Fruit fly (Drosophila melanogaster) whole organism, embryonic: ENCODE measurements around the gene Atu.

Experiments
- Blimp-1 ChIP-seq: fragments of 200-800 bp; sonication (Bioruptor generic); optimal IDR thresholded peaks from 3 replicates; lab custom pipeline; 2018; ENCODE audit warnings: missing biosample characterization, missing genetic modification characterization, mild to moderate bottlenecking, moderate library complexity, missing genetic modification reagents
- CG12104 ChIP-seq: fragments of 200-800 bp; sonication (Bioruptor generic); optimal IDR thresholded peaks from 3 replicates; lab custom pipeline; 2016; ENCODE audit warnings: missing biosample characterization, missing genetic modification characterization
- CG12769 ChIP-seq: fragments of 200-800 bp; sonication (Bioruptor generic); optimal IDR thresholded peaks from 2 replicates; lab custom pipeline; 2019; ENCODE audit warnings: missing biosample characterization, mild to moderate bottlenecking, missing genetic modification characterization, moderate library complexity
- CG12942 ChIP-seq: fragments of 200-800 bp; sonication (Bioruptor generic); optimal IDR thresholded peaks from 3 replicates; lab custom pipeline; 2016; ENCODE audit warnings: missing biosample characterization, missing genetic modification characterization
- CG14441 ChIP-seq: fragments of 200-800 bp; sonication (Bioruptor generic); IDR thresholded peaks from 2 replicates; pipeline ENCODE4 v1.3.6; 2022; ENCODE audit warnings: missing biosample characterization, missing genetic modification characterization
- CG14710 ChIP-seq: fragments of 200-800 bp; sonication (Bioruptor generic); optimal IDR thresholded peaks from 3 replicates; lab custom pipeline; 2019; ENCODE audit warnings: missing biosample characterization, mild to moderate bottlenecking, missing genetic modification characterization, moderate library complexity
- CG16779 ChIP-seq: fragments of 200-800 bp; sonication (Bioruptor generic); IDR thresholded peaks from 2 replicates; pipeline ENCODE4 v1.3.6; 2022; ENCODE audit warnings: missing biosample characterization, missing genetic modification characterization
- CG16813 ChIP-seq: fragments of 200-800 bp; sonication (Bioruptor generic); IDR thresholded peaks from 3 replicates; pipeline ENCODE4 v1.3.6; 2022; ENCODE audit warnings: missing biosample characterization, missing genetic modification characterization; ENCODE audit not compliant: partially characterized antibody
- CG17328 ChIP-seq: fragments of 200-800 bp; sonication (Bioruptor generic); IDR thresholded peaks from 2 replicates; pipeline ENCODE4 v1.3.6; 2022; ENCODE audit warnings: missing biosample characterization, missing genetic modification characterization
- CG17361 ChIP-seq: fragments of 200-800 bp; sonication (Bioruptor generic); IDR thresholded peaks from 3 replicates; pipeline ENCODE4 v1.3.6; 2022; ENCODE audit warnings: missing biosample characterization, missing genetic modification characterization
- CG17568 ChIP-seq: fragments of 200-800 bp; sonication (Bioruptor generic); optimal IDR thresholded peaks from 2 replicates; lab custom pipeline; 2018; ENCODE audit warnings: missing biosample characterization, mild to moderate bottlenecking, missing genetic modification characterization, moderate library complexity
- CG17912 ChIP-seq: fragments of 200-800 bp; sonication (Bioruptor generic); optimal IDR thresholded peaks from 2 replicates; lab custom pipeline; 2018; ENCODE audit warnings: missing biosample characterization, mild to moderate bottlenecking, missing genetic modification characterization
- CG18262 ChIP-seq: fragments of 200-800 bp; optimal IDR thresholded peaks from 3 replicates; lab custom pipeline; 2019; ENCODE audit warnings: missing biosample characterization, mild to moderate bottlenecking, missing genetic modification characterization, moderate library complexity
- CG30403 ChIP-seq: fragments of 200-800 bp; sonication (Bioruptor generic); optimal IDR thresholded peaks from 3 replicates; lab custom pipeline; 2016; ENCODE audit warnings: missing biosample characterization, missing genetic modification characterization
- CG32767 ChIP-seq: fragments of 200-800 bp; sonication (Bioruptor generic); IDR thresholded peaks from 2 replicates; pipeline ENCODE4 v1.3.6; 2022; ENCODE audit warnings: missing biosample characterization, missing genetic modification characterization
- CG42726 ChIP-seq: fragments of 200-800 bp; sonication (Bioruptor generic); IDR thresholded peaks from 2 replicates; pipeline ENCODE4 v1.3.6; 2022; ENCODE audit warnings: missing biosample characterization, missing genetic modification characterization; ENCODE audit not compliant: partially characterized antibody
- CG4328 ChIP-seq: fragments of 200-800 bp; sonication (Bioruptor generic); optimal IDR thresholded peaks from 3 replicates; lab custom pipeline; 2017; ENCODE audit warnings: missing biosample characterization, missing genetic modification reagents, missing genetic modification characterization
- CG4360 ChIP-seq: fragments of 200-800 bp; sonication (Bioruptor generic); IDR thresholded peaks from 2 replicates; pipeline ENCODE4 v1.3.6; 2022; ENCODE audit warnings: missing biosample characterization, missing genetic modification characterization
- CG4707 ChIP-seq: fragments of 200-800 bp; sonication (Bioruptor generic); optimal IDR thresholded peaks from 2 replicates; lab custom pipeline; 2018; ENCODE audit warnings: missing biosample characterization, mild to moderate bottlenecking, missing genetic modification characterization, moderate library complexity
- CG8944 ChIP-seq: fragments of 200-800 bp; sonication (Bioruptor generic); optimal IDR thresholded peaks from 3 replicates; lab custom pipeline; 2016; ENCODE audit warnings: missing biosample characterization, missing genetic modification characterization
- CG9727 ChIP-seq: fragments of 200-800 bp; sonication (Bioruptor generic); optimal IDR thresholded peaks from 3 replicates; lab custom pipeline; 2017; ENCODE audit warnings: missing biosample characterization, mild to moderate bottlenecking, missing genetic modification characterization
- CHES-1-like ChIP-seq: fragments of 200-800 bp; sonication (Bioruptor generic); optimal IDR thresholded peaks from 2 replicates; lab custom pipeline; 2016; ENCODE audit warnings: missing biosample characterization, missing genetic modification characterization
- CrebB ChIP-seq: fragments of 200-800 bp; sonication (Bioruptor generic); optimal IDR thresholded peaks from 3 replicates; lab custom pipeline; 2018; ENCODE audit warnings: missing biosample characterization, mild to moderate bottlenecking, missing genetic modification characterization
- D19B ChIP-seq: fragments of 200-800 bp; sonication (Bioruptor generic); optimal IDR thresholded peaks from 2 replicates; lab custom pipeline; 2017; ENCODE audit warnings: missing biosample characterization, mild to moderate bottlenecking, missing genetic modification characterization
- Dip2 ChIP-seq: fragments of 200-800 bp; sonication (Bioruptor generic); IDR thresholded peaks from 2 replicates; pipeline ENCODE4 v1.3.6; 2022; ENCODE audit warnings: missing biosample characterization, missing genetic modification characterization
- Dip3 ChIP-seq: fragments of 200-800 bp; sonication (Bioruptor generic); optimal IDR thresholded peaks from 3 replicates; lab custom pipeline; 2016; ENCODE audit warnings: missing biosample characterization, missing genetic modification characterization
- Fer3 ChIP-seq: fragments of 200-800 bp; sonication (Bioruptor generic); optimal IDR thresholded peaks from 2 replicates; lab custom pipeline; 2018; ENCODE audit warnings: missing biosample characterization, mild to moderate bottlenecking, missing genetic modification characterization, moderate library complexity
- HLH4C ChIP-seq: fragments of 200-800 bp; sonication (Bioruptor generic); IDR thresholded peaks from 3 replicates; pipeline ENCODE4 v1.3.6; 2022; ENCODE audit warnings: missing biosample characterization, missing genetic modification characterization; ENCODE audit not compliant: partially characterized antibody
- MESR4 ChIP-seq: fragments of 200-800 bp; sonication (Bioruptor generic); optimal IDR thresholded peaks from 2 replicates; lab custom pipeline; 2018; ENCODE audit warnings: missing biosample characterization, mild to moderate bottlenecking, missing genetic modification characterization, moderate library complexity
- NK7.1 ChIP-seq: fragments of 200-800 bp; sonication (Bioruptor generic); optimal IDR thresholded peaks from 3 replicates; lab custom pipeline; 2016; ENCODE audit warnings: missing biosample characterization, missing genetic modification characterization
- Sin3A ChIP-seq: fragments of >200 bp; optimal IDR thresholded peaks from 2 replicates; lab custom pipeline; 2018
- Ssrp ChIP-seq: fragments of 200-800 bp; sonication (Bioruptor generic); optimal IDR thresholded peaks from 2 replicates; lab custom pipeline; 2018; ENCODE audit warnings: missing biosample characterization, mild to moderate bottlenecking, missing genetic modification characterization, moderate library complexity
- Xrp1 ChIP-seq: fragments of 200-800 bp; sonication (Bioruptor generic); IDR thresholded peaks from 2 replicates; pipeline ENCODE4 v1.3.6; 2022; ENCODE audit warnings: missing biosample characterization, missing genetic modification characterization
- ash1 ChIP-seq: fragments of 200-800 bp; sonication (Bioruptor generic); optimal IDR thresholded peaks from 2 replicates; lab custom pipeline; 2018; ENCODE audit warnings: missing biosample characterization, mild to moderate bottlenecking, missing genetic modification characterization
- bsh ChIP-seq, 2 experiments: fragments of 200-800 bp; sonication (Bioruptor generic); optimal IDR thresholded peaks; 2 replicates each; lab custom pipeline; 2017 to 2018; ENCODE audit warnings: mild to moderate bottlenecking in 2 of 2, missing biosample characterization in 2 of 2, missing genetic modification characterization in 2 of 2, moderate library complexity in 1 of 2
- chif ChIP-seq, 2 experiments: fragments of 200-800 bp; sonication (Bioruptor generic); optimal IDR thresholded peaks; 3 replicates each; lab custom pipeline; 2016; ENCODE audit warnings: missing biosample characterization in 2 of 2, missing genetic modification characterization in 2 of 2
- croc ChIP-seq: fragments of 200-800 bp; sonication (Bioruptor generic); conservative IDR thresholded peaks from 3 replicates; pipeline ENCODE4 v1.3.6; 2022; ENCODE audit warnings: missing biosample characterization, missing genetic modification characterization
- esg ChIP-seq: fragments of 200-800 bp; sonication (Bioruptor generic); conservative IDR thresholded peaks from 2 replicates; pipeline ENCODE4 v1.3.6; 2022; ENCODE audit warnings: missing biosample characterization, missing genetic modification characterization
- kah ChIP-seq: fragments of 200-800 bp; sonication (Bioruptor generic); optimal IDR thresholded peaks from 2 replicates; lab custom pipeline; 2018; ENCODE audit warnings: missing biosample characterization, mild to moderate bottlenecking, missing genetic modification characterization
- klu ChIP-seq: fragments of 200-800 bp; sonication (Bioruptor generic); IDR thresholded peaks from 2 replicates; pipeline ENCODE4 v1.3.6; 2022; ENCODE audit warnings: missing biosample characterization, missing genetic modification characterization
- mirr ChIP-seq: fragments of 200-800 bp; sonication (Bioruptor generic); optimal IDR thresholded peaks from 3 replicates; lab custom pipeline; 2018; ENCODE audit warnings: missing biosample characterization, mild to moderate bottlenecking, missing genetic modification characterization
- odd ChIP-seq: fragments of 200-800 bp; sonication (Bioruptor generic); optimal IDR thresholded peaks from 2 replicates; lab custom pipeline; 2017; ENCODE audit warnings: missing biosample characterization, mild to moderate bottlenecking, missing genetic modification characterization
- onecut ChIP-seq: fragments of 200-800 bp; sonication (Bioruptor generic); IDR thresholded peaks from 2 replicates; pipeline ENCODE4 v1.3.6; 2022; ENCODE audit warnings: missing biosample characterization, missing genetic modification characterization
- phol ChIP-seq: fragments of 200-800 bp; sonication (Bioruptor generic); optimal IDR thresholded peaks from 3 replicates; lab custom pipeline; 2018; ENCODE audit warnings: missing biosample characterization, mild to moderate bottlenecking, missing genetic modification characterization, moderate library complexity
- sc ChIP-seq, 3 experiments: fragments of >200 bp in 2 of 3; fragments of 200-800 bp in 1 of 3; sonication (Bioruptor generic) in 1 of 3; optimal IDR thresholded peaks; 2 replicates in 2 of 3; 3 replicates in 1 of 3; lab custom pipeline; 2017; ENCODE audit warnings: mild to moderate bottlenecking in 1 of 3, missing biosample characterization in 1 of 3, missing genetic modification characterization in 1 of 3, missing genetic modification reagents in 1 of 3
- schlank ChIP-seq: fragments of 200-800 bp; sonication (Bioruptor generic); optimal IDR thresholded peaks from 2 replicates; lab custom pipeline; 2018; ENCODE audit warnings: missing biosample characterization, mild to moderate bottlenecking, missing genetic modification characterization
- sima ChIP-seq: fragments of 200-800 bp; sonication (Bioruptor generic); optimal IDR thresholded peaks from 2 replicates; lab custom pipeline; 2016; ENCODE audit warnings: missing biosample characterization, missing genetic modification characterization
- tx ChIP-seq: fragments of 200-800 bp; sonication (Bioruptor generic); optimal IDR thresholded peaks from 2 replicates; lab custom pipeline; 2016; ENCODE audit warnings: missing biosample characterization, missing genetic modification characterization
- zfh2 ChIP-seq: fragments of 200-800 bp; sonication (Bioruptor generic); optimal IDR thresholded peaks from 2 replicates; lab custom pipeline; 2016; ENCODE audit warnings: missing biosample characterization, missing genetic modification characterization

Atu gene

dm6 chr3R:5660198-5660893, 47.2 kb downstream of the Atu start, which contains the start of gene Wdr33 (continued):
- no peak for TF ChIP-seq CG8944 (GFP tag; lab: Kevin White, UChicago)
- no peak for TF ChIP-seq D19B (GFP tag; lab: Kevin White, UChicago)
- no peak for TF ChIP-seq schlank
- TF ChIP-seq klu (GFP tag; lab: Robert Waterston, UW), result no peak
- TF ChIP-seq Dip2 (GFP tag; lab: Robert Waterston, UW), result no peak
- no peak for TF ChIP-seq mirr (GFP tag; lab: Kevin White, UChicago)
- peak; percentile 65; the same call in 2 of the 3 replicates for TF ChIP-seq CG17361 (GFP tag; lab: Robert Waterston, UW)
- no peak for TF ChIP-seq Xrp1 (GFP tag; lab: Robert Waterston, UW)
- TF ChIP-seq CG12769 (tag; lab: Kevin White, UChicago), result no peak
- peak; percentile 68; the same call in 1 of the 2 replicates for TF ChIP-seq CG42726 (GFP tag; lab: Robert Waterston, UW)
- no peak for TF ChIP-seq CrebB (tag; lab: Kevin White, UChicago)
- no peak for TF ChIP-seq onecut (GFP tag; lab: Robert Waterston, UW)
- TF ChIP-seq sc (optimal IDR thresholded peaks at IDR 0.05; lab: Kevin White, UChicago), result no peak
- TF ChIP-seq sc (GFP tag; optimal IDR thresholded peaks at IDR 0.05; lab: Kevin White, UChicago), result no peak
- no peak for TF ChIP-seq tx (GFP tag; lab: Kevin White, UChicago)
- peak; percentile 84 for TF ChIP-seq HLH4C (GFP tag; lab: Robert Waterston, UW)
- no peak for TF ChIP-seq odd
- no peak for TF ChIP-seq CG17912
- TF ChIP-seq CG30403, result peak; percentile 58
- TF ChIP-seq CG17568 (GFP tag; lab: Kevin White, UChicago), result no peak
- no peak for TF ChIP-seq CG12942
- peak; percentile 59 for TF ChIP-seq CG14710 (tag; lab: Kevin White, UChicago)
- no peak for TF ChIP-seq CG17328 (GFP tag; lab: Robert Waterston, UW)
- peak; percentile 85 for TF ChIP-seq MESR4
- no peak for TF ChIP-seq chif (GFP tag; optimal IDR thresholded peaks at IDR 0.05; lab: Kevin White, UChicago)
- TF ChIP-seq phol (tag; lab: Kevin White, UChicago), result no peak
- TF ChIP-seq CHES-1-like (GFP tag; lab: Kevin White, UChicago), result no peak
- TF ChIP-seq CG4707 (GFP tag; lab: Kevin White, UChicago), result no peak
- TF ChIP-seq zfh2 (GFP tag; lab: Kevin White, UChicago), result no peak
- TF ChIP-seq Fer3, result peak; percentile 0
- TF ChIP-seq CG18262 (tag; lab: Kevin White, UChicago), result peak; percentile 36
- no peak for TF ChIP-seq CG32767 (GFP tag; lab: Robert Waterston, UW)
- no peak for TF ChIP-seq kah (GFP tag; lab: Kevin White, UChicago)
- TF ChIP-seq Blimp-1, result no peak
- TF ChIP-seq Dip3 (GFP tag; lab: Kevin White, UChicago), result no peak
- peak; percentile 60 for TF ChIP-seq Sin3A
- TF ChIP-seq CG16813 (GFP tag; lab: Robert Waterston, UW), result peak; percentile 94
- no peak for TF ChIP-seq sima (GFP tag; lab: Kevin White, UChicago)
- 0 out of 2 replicates have a peak, but pooled peaks have one; percentile 44 for TF ChIP-seq esg (GFP tag; lab: Robert Waterston, UW)
- peak; percentile 54 for TF ChIP-seq Ssrp (tag; lab: Kevin White, UChicago)
- TF ChIP-seq ash1 (GFP tag; lab: Kevin White, UChicago), result no peak
- TF ChIP-seq CG9727 (GFP tag; lab: Kevin White, UChicago), result peak; percentile 61
- TF ChIP-seq CG4328, result no peak
- TF ChIP-seq CG16779 (GFP tag; lab: Robert Waterston, UW), result no peak
- TF ChIP-seq croc (GFP tag; lab: Robert Waterston, UW), result no peak
- TF ChIP-seq bsh (GFP tag; optimal IDR thresholded peaks at IDR 0.05; lab: Kevin White, UChicago), result no peak
- peak; percentile 26; the same call in 1 of the 2 replicates for TF ChIP-seq CG14441 (GFP tag; lab: Robert Waterston, UW)
- TF ChIP-seq NK7.1 (GFP tag; lab: Kevin White, UChicago), result no peak
- no peak for TF ChIP-seq CG4360 (GFP tag; lab: Robert Waterston, UW)
- peak; percentile 27 for TF ChIP-seq CG12104
